Worm (Caenorhabditis elegans): ENCODE measurements around the gene gpx-3.

ce11 chrX:9616919-9617318 is 29.2 kb downstream of the gpx-3 start, which contains the start of gene C11E4.7:
- TF ChIP-seq him-1 (tag; optimal IDR thresholded peaks at IDR 0.05) (no peak), dao-5 (tag; optimal IDR thresholded peaks at IDR 0.05) (no peak), W03F9.2 (tag; optimal IDR thresholded peaks at IDR 0.05) (no peak)
